Fruit fly (Drosophila melanogaster) whole organism, embryonic: ENCODE data around the gene Nopp140.

Experiments used
- Atf6 ChIP-seq: fragments of 200-800 bp; sonication (Bioruptor generic); IDR thresholded peaks from 2 replicates; pipeline ENCODE4 v1.3.6; 2022; ENCODE audit warnings: missing biosample characterization, missing genetic modification characterization
- B-H1 ChIP-seq: fragments of 200-800 bp; sonication (Bioruptor generic); IDR thresholded peaks from 3 replicates; pipeline ENCODE4 v1.3.6; 2022; ENCODE audit warnings: missing biosample characterization, missing genetic modification characterization
- Bdp1 ChIP-seq: fragments of 200-800 bp; sonication (Bioruptor generic); optimal IDR thresholded peaks from 3 replicates; lab custom pipeline; 2016; ENCODE audit warnings: missing biosample characterization, missing genetic modification characterization
- CG10959 ChIP-seq: fragments of 200-800 bp; sonication (Bioruptor generic); IDR thresholded peaks from 2 replicates; pipeline ENCODE4 v1.3.6; 2022; ENCODE audit warnings: missing biosample characterization, missing genetic modification characterization
- CG11247 ChIP-seq: fragments of 200-800 bp; sonication (Bioruptor generic); IDR thresholded peaks from 2 replicates; pipeline ENCODE4 v1.3.6; 2022; ENCODE audit warnings: missing biosample characterization, missing genetic modification characterization
- CG14965 ChIP-seq: fragments of 200-800 bp; sonication (Bioruptor generic); optimal IDR thresholded peaks from 2 replicates; lab custom pipeline; 2016; ENCODE audit warnings: missing biosample characterization, missing genetic modification characterization, borderline replicate concordance
- CG1529 ChIP-seq: fragments of 200-800 bp; sonication (Bioruptor generic); optimal IDR thresholded peaks from 3 replicates; lab custom pipeline; 2018; ENCODE audit warnings: missing biosample characterization, missing genetic modification characterization
- CG1647 ChIP-seq: fragments of 200-800 bp; sonication (Bioruptor generic); optimal IDR thresholded peaks from 3 replicates; lab custom pipeline; 2016; ENCODE audit warnings: missing biosample characterization, missing genetic modification characterization
- CG16815 ChIP-seq: fragments of 200-800 bp; sonication (Bioruptor generic); optimal IDR thresholded peaks from 3 replicates; lab custom pipeline; 2017; ENCODE audit warnings: missing biosample characterization, mild to moderate bottlenecking, missing genetic modification characterization
- CG17186 ChIP-seq: fragments of 200-800 bp; sonication (Bioruptor generic); optimal IDR thresholded peaks from 3 replicates; lab custom pipeline; 2017; ENCODE audit warnings: missing biosample characterization, missing genetic modification reagents, missing genetic modification characterization
- CG17359 ChIP-seq: fragments of 200-800 bp; sonication (Bioruptor generic); optimal IDR thresholded peaks from 3 replicates; lab custom pipeline; 2018; ENCODE audit warnings: missing biosample characterization, mild to moderate bottlenecking, missing genetic modification characterization, moderate library complexity
- CG2712 ChIP-seq: fragments of 200-800 bp; optimal IDR thresholded peaks from 3 replicates; lab custom pipeline; 2019; ENCODE audit warnings: missing biosample characterization, mild to moderate bottlenecking, missing genetic modification characterization, moderate library complexity
- CG31365 ChIP-seq: fragments of 200-800 bp; sonication (Bioruptor generic); optimal IDR thresholded peaks from 2 replicates; lab custom pipeline; 2018; ENCODE audit warnings: missing biosample characterization, mild to moderate bottlenecking, missing genetic modification characterization
- CG32767 ChIP-seq: fragments of 200-800 bp; sonication (Bioruptor generic); IDR thresholded peaks from 2 replicates; pipeline ENCODE4 v1.3.6; 2022; ENCODE audit warnings: missing biosample characterization, missing genetic modification characterization
- CG34422 ChIP-seq: fragments of 200-800 bp; sonication (Bioruptor generic); IDR thresholded peaks from 3 replicates; pipeline ENCODE4 v1.3.6; 2022; ENCODE audit warnings: missing biosample characterization, missing genetic modification characterization
- CG9876 ChIP-seq: fragments of 200-800 bp; sonication (Bioruptor generic); optimal IDR thresholded peaks from 2 replicates; lab custom pipeline; 2016; ENCODE audit warnings: missing biosample characterization, missing genetic modification characterization
- CG9932 ChIP-seq: fragments of 200-800 bp; sonication (Bioruptor generic); IDR thresholded peaks from 2 replicates; pipeline ENCODE4 v1.3.6; 2022; ENCODE audit warnings: missing biosample characterization, missing genetic modification characterization
- CoRest ChIP-seq: fragments of 200-800 bp; sonication (Bioruptor generic); optimal IDR thresholded peaks from 3 replicates; lab custom pipeline; 2018; ENCODE audit warnings: missing biosample characterization, mild to moderate bottlenecking, missing genetic modification characterization, moderate library complexity
- CrebB ChIP-seq: fragments of 200-800 bp; sonication (Bioruptor generic); optimal IDR thresholded peaks from 3 replicates; lab custom pipeline; 2018; ENCODE audit warnings: missing biosample characterization, mild to moderate bottlenecking, missing genetic modification characterization
- Dbx ChIP-seq: fragments of 200-800 bp; sonication (Bioruptor generic); IDR thresholded peaks from 3 replicates; pipeline ENCODE4 v1.3.6; 2022; ENCODE audit warnings: missing biosample characterization, missing genetic modification characterization
- Deaf1 ChIP-seq: fragments of 200-800 bp; optimal IDR thresholded peaks from 3 replicates; lab custom pipeline; 2019; ENCODE audit warnings: missing biosample characterization, mild to moderate bottlenecking, missing genetic modification characterization, moderate library complexity
- Dip2 ChIP-seq: fragments of 200-800 bp; sonication (Bioruptor generic); IDR thresholded peaks from 2 replicates; pipeline ENCODE4 v1.3.6; 2022; ENCODE audit warnings: missing biosample characterization, missing genetic modification characterization
- Drgx ChIP-seq: fragments of 200-800 bp; sonication (Bioruptor generic); IDR thresholded peaks from 2 replicates; pipeline ENCODE4 v1.3.6; 2022; ENCODE audit warnings: missing biosample characterization, missing genetic modification characterization
- Elba2 ChIP-seq: fragments of 200-800 bp; sonication (Bioruptor generic); optimal IDR thresholded peaks from 3 replicates; lab custom pipeline; 2016; ENCODE audit warnings: missing biosample characterization, missing genetic modification characterization
- Gsc ChIP-seq: fragments of 200-800 bp; sonication (Bioruptor generic); IDR thresholded peaks from 2 replicates; pipeline ENCODE4 v1.3.6; 2022; ENCODE audit warnings: missing biosample characterization, missing genetic modification characterization
- HLH54F ChIP-seq: fragments of 200-800 bp; sonication (Bioruptor generic); optimal IDR thresholded peaks from 3 replicates; lab custom pipeline; 2016; ENCODE audit warnings: missing biosample characterization, missing genetic modification characterization
- Hmx ChIP-seq: fragments of 200-800 bp; sonication (Bioruptor generic); optimal IDR thresholded peaks from 2 replicates; lab custom pipeline; 2016; ENCODE audit warnings: missing biosample characterization, missing genetic modification characterization
- Hr39 ChIP-seq: fragments of >200 bp; optimal IDR thresholded peaks from 2 replicates; lab custom pipeline; 2017
- Opbp ChIP-seq: fragments of 200-800 bp; sonication (Bioruptor generic); IDR thresholded peaks from 3 replicates; pipeline ENCODE4 v1.3.6; 2022; ENCODE audit warnings: missing biosample characterization, missing genetic modification characterization; ENCODE audit not compliant: partially characterized antibody
- Six4 ChIP-seq: fragments of 200-800 bp; sonication (Bioruptor generic); optimal IDR thresholded peaks from 2 replicates; lab custom pipeline; 2016; ENCODE audit warnings: missing biosample characterization, missing genetic modification characterization
- Stat92E ChIP-seq, 3 experiments: fragments of >200 bp in 2 of 3; fragments of 200-800 bp in 1 of 3; sonication (Bioruptor generic) in 1 of 3; optimal IDR thresholded peaks; 2 replicates each; lab custom pipeline; 2017 to 2019; ENCODE audit warnings: missing biosample characterization in 3 of 3, missing genetic modification characterization in 3 of 3, mild to moderate bottlenecking in 1 of 3, moderate library complexity in 1 of 3
- Taf1 ChIP-seq: fragments of 200-800 bp; sonication (Bioruptor generic); IDR thresholded peaks from 2 replicates; pipeline ENCODE4 v1.3.6; 2022; ENCODE audit warnings: missing biosample characterization, missing genetic modification characterization
- Tbp ChIP-seq: fragments of >200 bp; optimal IDR thresholded peaks from 2 replicates; lab custom pipeline; 2018; ENCODE audit warnings: missing biosample characterization, missing genetic modification characterization
- ap ChIP-seq: fragments of 200-800 bp; sonication (Bioruptor generic); IDR thresholded peaks from 2 replicates; pipeline ENCODE4 v1.3.6; 2022; ENCODE audit warnings: missing biosample characterization, missing genetic modification characterization
- cas ChIP-seq: fragments of 200-800 bp; sonication (Bioruptor generic); IDR thresholded peaks from 2 replicates; pipeline ENCODE4 v1.3.6; 2022; ENCODE audit warnings: missing biosample characterization, missing genetic modification characterization
- ci ChIP-seq: fragments of 200-800 bp; sonication (Bioruptor generic); IDR thresholded peaks from 3 replicates; pipeline ENCODE4 v1.3.6; 2022; ENCODE audit warnings: missing biosample characterization, missing genetic modification characterization
- dimm ChIP-seq: fragments of 200-800 bp; sonication (Bioruptor generic); IDR thresholded peaks from 2 replicates; pipeline ENCODE4 v1.3.6; 2022; ENCODE audit warnings: missing biosample characterization, missing genetic modification characterization
- esg ChIP-seq: fragments of 200-800 bp; sonication (Bioruptor generic); conservative IDR thresholded peaks from 2 replicates; pipeline ENCODE4 v1.3.6; 2022; ENCODE audit warnings: missing biosample characterization, missing genetic modification characterization
- gcm ChIP-seq: fragments of 200-800 bp; sonication (Bioruptor generic); optimal IDR thresholded peaks from 2 replicates; lab custom pipeline; 2019; ENCODE audit warnings: missing biosample characterization, mild to moderate bottlenecking, missing genetic modification characterization, moderate library complexity
- gem ChIP-seq: fragments of 200-800 bp; sonication (Bioruptor generic); optimal IDR thresholded peaks from 2 replicates; lab custom pipeline; 2019; ENCODE audit warnings: missing biosample characterization, mild to moderate bottlenecking, missing genetic modification characterization, moderate library complexity
- gsb ChIP-seq: fragments of 200-800 bp; sonication (Bioruptor generic); IDR thresholded peaks from 2 replicates; pipeline ENCODE4 v1.3.6; 2022; ENCODE audit warnings: missing biosample characterization, missing genetic modification characterization
- insv ChIP-seq, 2 experiments: fragments of 200-800 bp; sonication (Bioruptor generic); optimal IDR thresholded peaks; 3 replicates each; lab custom pipeline; 2016 to 2018; ENCODE audit warnings: missing biosample characterization in 2 of 2, missing genetic modification characterization in 2 of 2
- maf-S ChIP-seq: fragments of 200-800 bp; sonication (Bioruptor generic); optimal IDR thresholded peaks from 2 replicates; lab custom pipeline; 2016; ENCODE audit warnings: missing biosample characterization, missing genetic modification characterization
- sc ChIP-seq, 3 experiments: fragments of >200 bp in 2 of 3; fragments of 200-800 bp in 1 of 3; sonication (Bioruptor generic) in 1 of 3; optimal IDR thresholded peaks; 2 replicates in 2 of 3; 3 replicates in 1 of 3; lab custom pipeline; 2017; ENCODE audit warnings: mild to moderate bottlenecking in 1 of 3, missing biosample characterization in 1 of 3, missing genetic modification characterization in 1 of 3, missing genetic modification reagents in 1 of 3
- sna ChIP-seq: fragments of 200-800 bp; sonication (Bioruptor generic); IDR thresholded peaks from 2 replicates; pipeline ENCODE4 v1.3.6; 2022; ENCODE audit warnings: missing biosample characterization, missing genetic modification characterization; ENCODE audit not compliant: partially characterized antibody
- tio ChIP-seq: fragments of 200-800 bp; sonication (Bioruptor generic); optimal IDR thresholded peaks from 2 replicates; lab custom pipeline; 2017; ENCODE audit warnings: missing biosample characterization, missing genetic modification characterization, inconsistent platforms
- usp ChIP-seq: fragments of >200 bp; optimal IDR thresholded peaks from 2 replicates; lab custom pipeline; 2017; ENCODE audit warnings: missing biosample characterization, missing genetic modification characterization
- vfl ChIP-seq: fragments of 200-800 bp; sonication (Bioruptor generic); optimal IDR thresholded peaks from 2 replicates; lab custom pipeline; 2016; ENCODE audit warnings: missing biosample characterization, missing genetic modification characterization
- wdn ChIP-seq: fragments of 200-800 bp; sonication (Bioruptor generic); IDR thresholded peaks from 2 replicates; pipeline ENCODE4 v1.3.6; 2022; ENCODE audit warnings: missing biosample characterization, missing genetic modification characterization

Nopp140 gene

dm6 chr3L:21839720-21840641 is 7.4 kb downstream of the Nopp140 start (continued):
- TF ChIP-seq CG16815 (GFP tag; lab: Kevin White, UChicago): peak; percentile 88
- TF ChIP-seq gcm (GFP tag; lab: Kevin White, UChicago): peak; percentile 90
- peak; percentile 91 for TF ChIP-seq CG17359 (tag; lab: Kevin White, UChicago)
- peak; percentile 87 for TF ChIP-seq esg (GFP tag; lab: Robert Waterston, UW)
- no peak for TF ChIP-seq Elba2 (GFP tag; lab: Kevin White, UChicago)
- peak; percentile 83 for TF ChIP-seq wdn (GFP tag; lab: Robert Waterston, UW)
- peak; percentile 79 for TF ChIP-seq CG10959 (GFP tag; lab: Robert Waterston, UW)
- TF ChIP-seq Gsc: peak; percentile 83
- TF ChIP-seq CG1529 (GFP tag; lab: Kevin White, UChicago): peak; percentile 90
- TF ChIP-seq dimm (GFP tag; lab: Robert Waterston, UW): peak; percentile 62; the same call in 1 of the 2 replicates
- peak; percentile 89 for TF ChIP-seq CG32767 (GFP tag; lab: Robert Waterston, UW)
- TF ChIP-seq CoRest (tag; lab: Kevin White, UChicago): peak; percentile 95
- peak; percentile 84 for TF ChIP-seq CG9932 (GFP tag; lab: Robert Waterston, UW)
- TF ChIP-seq gem (tag; lab: Kevin White, UChicago): peak; percentile 96
- TF ChIP-seq CG11247 (GFP tag; lab: Robert Waterston, UW): peak; percentile 81
- peak; percentile 91 for TF ChIP-seq gsb (GFP tag; lab: Robert Waterston, UW)
- TF ChIP-seq vfl (GFP tag; lab: Kevin White, UChicago): peak; percentile 90
- peak; percentile 77 for TF ChIP-seq Dbx (GFP tag; lab: Robert Waterston, UW)
- TF ChIP-seq Hmx (GFP tag; lab: Kevin White, UChicago): peak; percentile 89
- peak; percentile 47 for TF ChIP-seq CG31365 (tag; lab: Kevin White, UChicago)
- peak; percentile 95 for TF ChIP-seq tio (GFP tag; lab: Kevin White, UChicago)
- TF ChIP-seq HLH54F (GFP tag; lab: Kevin White, UChicago): peak; percentile 92
- peak; percentile 80 for TF ChIP-seq Bdp1 (GFP tag; lab: Kevin White, UChicago)
- TF ChIP-seq insv (GFP tag; optimal IDR thresholded peaks at IDR 0.05; lab: Kevin White, UChicago): peak; percentile 56 to 58
- TF ChIP-seq Hr39 (lab: Kevin White, UChicago): no peak
- TF ChIP-seq Tbp (GFP tag; lab: Kevin White, UChicago): no peak
- TF ChIP-seq Drgx (GFP tag; lab: Robert Waterston, UW): peak; percentile 93
- peak; percentile 93 for TF ChIP-seq Atf6 (GFP tag; lab: Robert Waterston, UW)
- TF ChIP-seq cas: peak; percentile 72; the same call in 1 of the 2 replicates
- peak; percentile 70 for TF ChIP-seq Deaf1 (tag; lab: Kevin White, UChicago)
- peak; percentile 77 for TF ChIP-seq CG14965
- peak; percentile 44; the same call in 1 of the 2 replicates for TF ChIP-seq sna (GFP tag; lab: Robert Waterston, UW)
- peak; percentile 89 for TF ChIP-seq B-H1
- peak; percentile 93 for TF ChIP-seq maf-S (GFP tag; lab: Kevin White, UChicago)
- peak; percentile 72 for TF ChIP-seq ap (GFP tag; lab: Robert Waterston, UW)
- no peak for TF ChIP-seq Opbp
- TF ChIP-seq CG1647: peak; percentile 96
- TF ChIP-seq Dip2 (GFP tag; lab: Robert Waterston, UW): peak; percentile 66; the same call in 1 of the 2 replicates
- TF ChIP-seq CG34422: peak; percentile 92
- TF ChIP-seq Six4 (GFP tag; lab: Kevin White, UChicago): peak; percentile 93
- peak; percentile 93 for TF ChIP-seq ci (GFP tag; lab: Robert Waterston, UW)
- peak; percentile 85 for TF ChIP-seq Taf1 (GFP tag; lab: Robert Waterston, UW)
- TF ChIP-seq usp (GFP tag; lab: Kevin White, UChicago): no peak
- no peak for TF ChIP-seq sc (optimal IDR thresholded peaks at IDR 0.05; lab: Kevin White, UChicago)
- peak; percentile 89 for TF ChIP-seq sc (GFP tag; optimal IDR thresholded peaks at IDR 0.05; lab: Kevin White, UChicago)
- peak; percentile 79 for TF ChIP-seq CrebB
- peak; percentile 69 for TF ChIP-seq CG17186 (GFP tag; lab: Kevin White, UChicago)
- no peak for TF ChIP-seq Stat92E (GFP tag; optimal IDR thresholded peaks at IDR 0.05; lab: Kevin White, UChicago)
- peak; percentile 95 for TF ChIP-seq CG2712 (tag; lab: Kevin White, UChicago)
- peak; percentile 78 for TF ChIP-seq CG9876 (GFP tag; lab: Kevin White, UChicago)
